Worm (Caenorhabditis elegans): ENCODE measurements around the gene C07A9.12.

The C07A9.12 gene

DNA sequence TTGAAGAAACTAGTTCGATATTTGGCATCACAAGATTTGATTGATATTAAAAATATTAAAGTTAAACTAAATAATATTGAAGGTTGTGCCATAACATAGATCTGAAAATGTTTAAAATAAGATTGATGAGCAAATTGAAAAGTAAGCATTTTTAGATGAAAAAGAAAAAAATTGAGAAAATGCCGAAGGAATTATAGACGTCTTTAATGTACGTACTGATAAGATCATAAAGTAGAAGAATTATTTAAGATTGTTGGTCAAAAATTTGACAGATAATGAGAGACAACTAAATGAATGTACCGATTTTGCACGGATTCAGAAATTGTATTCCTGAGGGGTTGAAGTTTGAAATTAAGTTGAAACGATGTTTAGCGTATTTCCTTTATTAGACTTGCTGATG lies 7.1 kb downstream of the C07A9.12 start, which contains the start of gene ncx-7:
ncx-7 (minus strand) TSS at position 101 of the 400 bp plus-strand sequence.
- no peak for TF ChIP-seq ceh-91 (GFP tag; IDR thresholded peaks at IDR 0.05)
- TF ChIP-seq nhr-80 (tag; optimal IDR thresholded peaks at IDR 0.05): peak; percentile 33
- no peak for TF ChIP-seq lin-40 (tag; optimal IDR thresholded peaks at IDR 0.05)
- TF ChIP-seq B0336.3 (GFP tag; IDR thresholded peaks at IDR 0.05): no peak

DNA sequence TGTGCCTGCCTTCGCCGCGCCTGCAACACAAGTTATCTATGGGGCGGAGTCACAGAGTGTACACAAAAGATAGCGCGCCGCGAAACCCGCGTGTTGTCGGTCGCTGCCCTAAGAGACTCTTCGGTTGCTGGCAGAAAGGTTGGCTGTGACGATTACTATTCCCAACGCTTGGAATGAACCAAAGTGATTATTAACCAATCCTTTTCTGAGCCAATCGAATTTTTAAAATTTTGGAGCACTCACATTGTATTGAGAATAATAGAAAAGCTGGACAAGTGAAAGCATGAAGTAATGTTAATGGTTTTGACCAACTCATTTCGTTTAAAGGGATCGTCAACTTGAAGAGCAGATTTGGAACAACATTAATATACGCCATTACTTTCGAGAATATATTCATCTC lies 10.1 kb downstream of the C07A9.12 start:
- TF ChIP-seq T26A5.8 (tag; optimal IDR thresholded peaks at IDR 0.05) (no peak), attf-3 (GFP tag; conservative IDR thresholded peaks at IDR 0.05) (no peak), mcd-1 (GFP tag; IDR thresholded peaks at IDR 0.05) (peak; percentile 76), somi-1 (GFP tag; optimal IDR thresholded peaks at IDR 0.05) (no peak), lin-54 (GFP tag; optimal IDR thresholded peaks at IDR 0.05) (peak; percentile 65), nhr-179 (tag; optimal IDR thresholded peaks at IDR 0.05) (no peak), let-607 (tag; optimal IDR thresholded peaks at IDR 0.05) (no peak), ztf-28 (GFP tag; IDR thresholded peaks at IDR 0.05) (no peak), B0261.1 (tag; optimal IDR thresholded peaks at IDR 0.05) (no peak), F55B11.4 (tag; optimal IDR thresholded peaks at IDR 0.05; ENCODE audit: borderline replicate concordance, insufficient read depth) (no peak), mel-28 (tag; optimal IDR thresholded peaks at IDR 0.05; ENCODE audit: borderline replicate concordance) (no peak), gei-17 (GFP tag; optimal IDR thresholded peaks at IDR 0.05) (no peak), lin-40 (tag; optimal IDR thresholded peaks at IDR 0.05) (peak; percentile 66), nhr-120 (GFP tag; IDR thresholded peaks at IDR 0.05) (no peak), attf-6 (GFP tag; IDR thresholded peaks at IDR 0.05) (peak; percentile 87), nfyb-1 (GFP tag; IDR thresholded peaks at IDR 0.05) (no peak; the same call in 1 of the 2 replicates), lsl-1 (GFP tag; optimal IDR thresholded peaks at IDR 0.05) (peak; percentile 77), egrh-3 (GFP tag; IDR thresholded peaks at IDR 0.05) (no peak), nhr-80 (tag; optimal IDR thresholded peaks at IDR 0.05) (no peak), nhr-90 (tag; optimal IDR thresholded peaks at IDR 0.05) (no peak), ceh-40 (GFP tag; IDR thresholded peaks at IDR 0.05) (no peak), egl-18 (GFP tag; IDR thresholded peaks at IDR 0.05) (no peak), hrde-1 (tag; optimal IDR thresholded peaks at IDR 0.05; ENCODE audit: borderline replicate concordance) (peak; percentile 23), D2030.7 (GFP tag; IDR thresholded peaks at IDR 0.05) (peak; percentile 87), ztf-26 (tag; optimal IDR thresholded peaks at IDR 0.05) (peak; percentile 46), tbp1 (GFP tag; optimal IDR thresholded peaks at IDR 0.05) (peak; percentile 81), hmg-20 (GFP tag; IDR thresholded peaks at IDR 0.05) (no peak), madf-6 (GFP tag; IDR thresholded peaks at IDR 0.05) (peak; percentile 92), snpc-1.1 (tag; optimal IDR thresholded peaks at IDR 0.05; ENCODE audit: insufficient read depth) (peak; percentile 99), pbrm-1 (GFP tag; IDR thresholded peaks at IDR 0.05) (peak; percentile 95), F23B12.7 (tag; optimal IDR thresholded peaks at IDR 0.05; ENCODE audit: insufficient read depth) (peak; percentile 84), T07F8.4 (tag; optimal IDR thresholded peaks at IDR 0.05) (no peak), mxl-1 (tag; optimal IDR thresholded peaks at IDR 0.05) (no peak), zfh-2 (GFP tag; conservative IDR thresholded peaks at IDR 0.05) (no peak), fkh-3 (tag; optimal IDR thresholded peaks at IDR 0.05) (no peak), hsf-1 (GFP tag; IDR thresholded peaks at IDR 0.05) (0 out of 2 replicates have a peak, but pooled peaks have one; percentile 26), B0019.2 (GFP tag; conservative IDR thresholded peaks at IDR 0.05) (no peak), K11D2.4 (GFP tag; IDR thresholded peaks at IDR 0.05) (no peak), ceh-58 (GFP tag; IDR thresholded peaks at IDR 0.05) (no peak), tlf-1 (GFP tag; optimal IDR thresholded peaks at IDR 0.05) (peak; percentile 38), ztf-6 (GFP tag; IDR thresholded peaks at IDR 0.05) (no peak), dpl-1 (GFP tag; optimal IDR thresholded peaks at IDR 0.05) (no peak), Y95B8A.8 (GFP tag; IDR thresholded peaks at IDR 0.05) (peak; percentile 62; the same call in 1 of the 2 replicates), chd-7 (tag; optimal IDR thresholded peaks at IDR 0.05) (no peak), F57C9.4 (tag; optimal IDR thresholded peaks at IDR 0.05) (peak; percentile 34)
